Worm (Caenorhabditis elegans) whole organism, L1 larva: ENCODE data around the gene F53F8.6.

Source experiments
- ceh-82 ChIP-seq, 3 experiments: fragments of 150-350 bp in 1 of 3; sonication (generic microtip) in 2 of 3; optimal IDR thresholded peaks; 2 replicates each; lab custom pipeline; 2014 to 2017; ENCODE audit warnings: missing biosample characterization in 3 of 3, missing genetic modification characterization in 3 of 3
- fos-1 ChIP-seq: fragments of 150-350 bp; optimal IDR thresholded peaks from 2 replicates; lab custom pipeline; 2014; ENCODE audit warnings: missing biosample characterization, missing genetic modification characterization
- nhr-20 ChIP-seq: sonication (generic microtip); optimal IDR thresholded peaks from 2 replicates; lab custom pipeline; 2016; ENCODE audit warnings: mild to moderate bottlenecking, missing genetic modification characterization, missing compliant biosample characterization
- nhr-28 ChIP-seq: fragments of 150-350 bp; optimal IDR thresholded peaks from 2 replicates; lab custom pipeline; 2014; ENCODE audit warnings: missing biosample characterization, missing genetic modification characterization
- snu-23 ChIP-seq: sonication (generic microtip); optimal IDR thresholded peaks from 2 replicates; lab custom pipeline; 2016; ENCODE audit warnings: missing genetic modification characterization, missing compliant biosample characterization
- unc-30 ChIP-seq: sonication (generic microtip); optimal IDR thresholded peaks from 2 replicates; lab custom pipeline; 2017; ENCODE audit warnings: missing biosample characterization, missing genetic modification characterization

ce11 chrV:20654350-20654749, 49.7 kb upstream of the F53F8.6 start, which contains the start of gene mnr-1:
- TF ChIP-seq snu-23 (GFP tag; lab: Kevin White, UChicago) (no peak), nhr-20 (tag; lab: Kevin White, UChicago) (no peak), fos-1 (tag; lab: Kevin White, UChicago) (no peak), nhr-28 (no peak), ceh-82 (tag; optimal IDR thresholded peaks at IDR 0.05; lab: Kevin White, UChicago) (no peak), unc-30 (tag; lab: Kevin White, UChicago) (no peak)
